Fruit fly (Drosophila melanogaster) whole organism, wandering third instar larva: ENCODE results near the gene TfIIA-L.

Experiments used
- Abd-B ChIP-seq: fragments of >200 bp; optimal IDR thresholded peaks from 2 replicates; lab custom pipeline; 2017; ENCODE audit warnings: missing biosample characterization, missing genetic modification characterization
- CG32264 ChIP-seq: fragments of 200-800 bp; sonication (Bioruptor generic); optimal IDR thresholded peaks from 2 replicates; lab custom pipeline; 2016; ENCODE audit warnings: missing biosample characterization, missing genetic modification characterization
- CG9705 ChIP-seq: fragments of 200-800 bp; sonication (Bioruptor generic); optimal IDR thresholded peaks from 2 replicates; lab custom pipeline; 2018; ENCODE audit warnings: missing biosample characterization, mild to moderate bottlenecking, missing genetic modification characterization
- Dif ChIP-seq: fragments of 200-275, 200-300 bp; sonication (Bioruptor generic); optimal IDR thresholded peaks from 2 replicates; lab custom pipeline; 2018; ENCODE audit warnings: missing biosample characterization, missing genetic modification characterization; ENCODE audit not compliant: partially characterized antibody
- GATAd ChIP-seq: sonication (Bioruptor generic); optimal IDR thresholded peaks from 2 replicates; lab custom pipeline; 2016; ENCODE audit warnings: missing biosample characterization, missing genetic modification characterization
- HLH106 ChIP-seq: fragments of 200-800 bp; optimal IDR thresholded peaks from 3 replicates; lab custom pipeline; 2019; ENCODE audit warnings: missing biosample characterization, mild to moderate bottlenecking, missing genetic modification characterization, moderate library complexity
- Hnf4 ChIP-seq: fragments of 200-800 bp; sonication (Bioruptor generic); optimal IDR thresholded peaks from 2 replicates; lab custom pipeline; 2016; ENCODE audit warnings: missing biosample characterization, mild to moderate bottlenecking, missing genetic modification characterization
- Hr78 ChIP-seq: fragments of >200 bp; optimal IDR thresholded peaks from 2 replicates; lab custom pipeline; 2017; ENCODE audit warnings: missing biosample characterization, missing genetic modification characterization
- Hr83 ChIP-seq: fragments of 200-300 bp; sonication (Bioruptor generic); optimal IDR thresholded peaks from 2 replicates; lab custom pipeline; 2016; ENCODE audit warnings: missing biosample characterization, mild to moderate bottlenecking, missing genetic modification characterization, moderate library complexity; ENCODE audit not compliant: poor library complexity, severe bottlenecking
- Jra ChIP-seq: sonication (Bioruptor generic); optimal IDR thresholded peaks from 2 replicates; lab custom pipeline; 2016; ENCODE audit warnings: missing biosample characterization, missing genetic modification characterization
- Mio ChIP-seq: sonication (Bioruptor generic); optimal IDR thresholded peaks from 2 replicates; lab custom pipeline; 2016; ENCODE audit warnings: missing biosample characterization, missing genetic modification characterization
- Myc ChIP-seq: fragments of >200 bp; optimal IDR thresholded peaks from 2 replicates; lab custom pipeline; 2017
- N ChIP-seq: fragments of >200 bp; optimal IDR thresholded peaks from 2 replicates; lab custom pipeline; 2018; ENCODE audit warnings: missing biosample characterization, missing external identifiers, missing genetic modification characterization
- OdsH ChIP-seq: fragments of 200-800 bp; sonication (Bioruptor generic); optimal IDR thresholded peaks from 2 replicates; lab custom pipeline; 2016; ENCODE audit warnings: missing biosample characterization, mild to moderate bottlenecking, missing genetic modification characterization
- Rel ChIP-seq, 2 experiments: fragments of 200-800 bp; sonication (Bioruptor generic) in 1 of 2; optimal IDR thresholded peaks; 2 replicates in 1 of 2; 3 replicates in 1 of 2; lab custom pipeline; 2016 to 2019; ENCODE audit warnings: mild to moderate bottlenecking in 2 of 2, missing biosample characterization in 2 of 2, missing genetic modification characterization in 2 of 2, moderate library complexity in 1 of 2
- Sp1 ChIP-seq: fragments of 200-800 bp; sonication (Bioruptor generic); optimal IDR thresholded peaks from 3 replicates; lab custom pipeline; 2019; ENCODE audit warnings: missing biosample characterization, mild to moderate bottlenecking, missing genetic modification characterization, moderate library complexity
- br ChIP-seq: fragments of 200-800 bp; sonication (Bioruptor generic); optimal IDR thresholded peaks from 2 replicates; lab custom pipeline; 2016; ENCODE audit warnings: missing biosample characterization, missing genetic modification characterization
- brk ChIP-seq: fragments of 200-800 bp; sonication (Bioruptor generic); optimal IDR thresholded peaks from 2 replicates; lab custom pipeline; 2016; ENCODE audit warnings: missing biosample characterization, mild to moderate bottlenecking, missing genetic modification characterization
- dmrt93B ChIP-seq: fragments of 200-800 bp; sonication (Bioruptor generic); optimal IDR thresholded peaks from 2 replicates; lab custom pipeline; 2018; ENCODE audit warnings: missing biosample characterization, mild to moderate bottlenecking, missing genetic modification characterization
- dsf ChIP-seq: sonication (Bioruptor generic); optimal IDR thresholded peaks from 2 replicates; lab custom pipeline; 2016; ENCODE audit warnings: missing biosample characterization, missing genetic modification characterization, borderline replicate concordance
- ey ChIP-seq: fragments of 200-800 bp; sonication (Bioruptor generic); optimal IDR thresholded peaks from 2 replicates; lab custom pipeline; 2016; ENCODE audit warnings: missing biosample characterization, missing genetic modification characterization
- foxo ChIP-seq, 2 experiments: fragments of 200-800 bp; sonication (Bioruptor generic); optimal IDR thresholded peaks; 2 replicates in 1 of 2; 3 replicates in 1 of 2; lab custom pipeline; 2016 to 2017; ENCODE audit warnings: missing biosample characterization in 2 of 2, missing genetic modification characterization in 2 of 2
- fru ChIP-seq: fragments of 200-800 bp; sonication (Bioruptor generic); optimal IDR thresholded peaks from 3 replicates; lab custom pipeline; 2016; ENCODE audit warnings: missing biosample characterization, mild to moderate bottlenecking, missing genetic modification characterization
- h ChIP-seq: fragments of 200-800 bp; sonication (Bioruptor generic); optimal IDR thresholded peaks from 3 replicates; lab custom pipeline; 2016; ENCODE audit warnings: missing biosample characterization, mild to moderate bottlenecking, missing genetic modification characterization
- jim ChIP-seq: fragments of 175-275, 200-325 bp; sonication (Bioruptor generic); optimal IDR thresholded peaks from 2 replicates; lab custom pipeline; 2016; ENCODE audit warnings: missing biosample characterization, mild to moderate bottlenecking, missing genetic modification characterization
- lola ChIP-seq: fragments of >200 bp; optimal IDR thresholded peaks from 2 replicates; lab custom pipeline; 2017; ENCODE audit warnings: missing biosample characterization, missing genetic modification characterization
- psq ChIP-seq: fragments of 200-800 bp; sonication (Bioruptor generic); optimal IDR thresholded peaks from 3 replicates; lab custom pipeline; 2017; ENCODE audit warnings: missing biosample characterization, mild to moderate bottlenecking, missing genetic modification characterization, moderate library complexity
- rgr ChIP-seq: fragments of 200-800 bp; sonication (Bioruptor generic); optimal IDR thresholded peaks from 3 replicates; lab custom pipeline; 2016; ENCODE audit warnings: missing biosample characterization, mild to moderate bottlenecking, missing genetic modification characterization
- sage ChIP-seq: fragments of 200-800 bp; sonication (Bioruptor generic); optimal IDR thresholded peaks from 2 replicates; lab custom pipeline; 2016; ENCODE audit warnings: missing biosample characterization, mild to moderate bottlenecking, missing genetic modification characterization
- sv ChIP-seq: fragments of 200-800 bp; sonication (Bioruptor generic); optimal IDR thresholded peaks from 3 replicates; lab custom pipeline; 2016; ENCODE audit warnings: missing biosample characterization, missing genetic modification characterization
- tai ChIP-seq: sonication (Bioruptor generic); optimal IDR thresholded peaks from 2 replicates; lab custom pipeline; 2016; ENCODE audit warnings: missing biosample characterization, missing genetic modification characterization
- usp ChIP-seq: fragments of >200 bp; optimal IDR thresholded peaks from 2 replicates; lab custom pipeline; 2017; ENCODE audit warnings: missing biosample characterization, missing genetic modification characterization
- woc ChIP-seq: sonication (Bioruptor generic); optimal IDR thresholded peaks from 2 replicates; lab custom pipeline; 2016; ENCODE audit warnings: missing biosample characterization, mild to moderate bottlenecking, missing genetic modification characterization

Gene TfIIA-L

DNA sequence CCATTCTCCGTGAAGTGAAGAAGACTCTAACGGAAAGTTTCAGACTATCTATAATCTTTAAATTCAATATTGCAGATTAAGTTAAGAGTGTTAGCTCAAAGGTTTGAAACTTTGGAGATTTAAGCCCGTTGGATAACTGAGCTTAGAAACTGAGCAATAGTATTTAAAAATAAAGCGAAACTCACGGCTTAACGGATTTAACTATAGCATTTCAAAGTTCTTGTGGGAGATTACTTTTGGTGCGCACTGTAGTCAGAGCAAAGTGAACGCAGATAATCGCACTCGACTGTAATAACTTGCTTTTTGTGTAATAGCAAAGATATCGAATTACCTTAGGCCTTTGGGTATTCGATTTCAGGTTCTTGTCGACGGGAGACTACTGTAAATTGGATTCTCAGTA is 31.4 kb downstream of the TfIIA-L start, which contains the start of gene mrt:
Gene mrt (minus strand): TSS at position 376 of the 400 bp plus-strand sequence.
- TF ChIP-seq br (peak; percentile 42), Sp1 (GFP tag; lab: Kevin White, UChicago) (peak; percentile 34), sv (GFP tag; lab: Kevin White, UChicago) (peak; percentile 39), Hr78 (GFP tag; lab: Kevin White, UChicago) (no peak), GATAd (GFP tag; lab: Kevin White, UChicago) (no peak), lola (GFP tag; lab: Kevin White, UChicago) (no peak), brk (GFP tag; lab: Kevin White, UChicago) (no peak), fru (GFP tag; lab: Kevin White, UChicago) (peak; percentile 73), HLH106 (tag; lab: Kevin White, UChicago) (peak; percentile 61), ey (peak; percentile 62), dmrt93B (peak; percentile 23), OdsH (GFP tag; lab: Kevin White, UChicago) (peak; percentile 47), foxo (GFP tag; optimal IDR thresholded peaks at IDR 0.05; lab: Kevin White, UChicago) (peak in 1 of 2 experiments; percentile 73), Hnf4 (peak; percentile 64), h (peak; percentile 57), psq (GFP tag; lab: Kevin White, UChicago) (peak; percentile 28), CG9705 (GFP tag; lab: Kevin White, UChicago) (peak; percentile 9), dsf (no peak), rgr (peak; percentile 58), Hr83 (GFP tag; lab: Kevin White, UChicago) (peak; percentile 1), woc (peak; percentile 89)

- TF ChIP-seq h, result no peak
Measured at dm6 chr3R:27283645-27284044, 32.7 kb downstream of the TfIIA-L start, which contains the start of gene CG3368. TSS of gene CG3368 (plus strand) at chr3R:27283780.

DNA sequence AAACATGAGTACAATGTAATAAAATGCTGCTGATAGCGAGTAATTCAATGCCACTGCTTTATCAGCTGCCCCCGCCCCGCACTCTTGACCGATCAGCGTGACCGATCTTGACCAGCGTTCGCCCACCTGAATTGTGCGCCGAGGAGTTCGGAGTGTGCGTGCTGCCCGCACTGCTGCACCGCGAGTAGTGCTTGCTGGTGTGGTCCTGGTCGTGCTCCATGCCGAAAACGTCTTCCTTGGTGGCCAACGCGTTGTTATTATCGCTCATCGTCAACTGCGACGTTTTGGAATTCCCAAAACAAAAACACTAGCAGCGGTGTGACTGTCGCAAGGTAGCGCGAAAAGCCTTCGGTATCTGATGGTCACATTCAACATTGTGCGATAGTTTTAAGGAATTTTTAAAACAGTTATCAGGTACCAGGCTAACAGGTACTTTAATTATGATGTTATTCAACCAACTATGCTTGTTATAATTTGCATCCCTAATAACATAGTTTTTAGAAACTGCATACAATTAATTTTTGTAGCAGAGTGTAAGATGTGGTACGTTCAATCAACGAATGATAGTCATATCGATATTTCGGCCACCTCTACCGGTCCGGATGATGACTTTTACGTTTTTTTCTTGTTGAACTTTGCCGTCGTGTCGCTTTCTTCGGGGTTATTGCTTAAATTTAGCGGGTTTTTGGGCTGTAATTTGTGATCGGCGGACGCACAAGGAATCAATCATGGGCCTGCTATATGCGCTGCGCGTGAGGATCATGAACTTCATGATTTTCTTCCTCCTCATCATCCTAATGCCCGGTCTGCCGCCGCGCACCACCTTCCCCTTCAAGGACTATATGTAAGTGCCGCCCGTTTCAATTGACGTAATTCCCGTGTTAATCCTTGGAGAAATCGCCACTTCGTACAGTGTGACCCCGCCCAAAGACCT is 37.6 kb downstream of the TfIIA-L start, which contains the start of the genes bigmax and Hmu:
Gene bigmax (minus strand): TSS at position 325 of the 934 bp plus-strand sequence.
Gene Hmu (plus strand): TSS at position 568 of the 934 bp plus-strand sequence.
- TF ChIP-seq psq (GFP tag; lab: Kevin White, UChicago), result peak; percentile 63
- TF ChIP-seq Mio (GFP tag; lab: Kevin White, UChicago), result no peak
- TF ChIP-seq Jra (GFP tag; lab: Kevin White, UChicago), result peak; percentile 93
- TF ChIP-seq foxo (GFP tag; optimal IDR thresholded peaks at IDR 0.05; lab: Kevin White, UChicago), result peak; percentile 5 to 89
- peak; percentile 70 for TF ChIP-seq OdsH (GFP tag; lab: Kevin White, UChicago)
- peak; percentile 75 for TF ChIP-seq GATAd (GFP tag; lab: Kevin White, UChicago)
- TF ChIP-seq Myc (lab: Kevin White, UChicago), result no peak
- no peak for TF ChIP-seq N (GFP tag; lab: Kevin White, UChicago)
- TF ChIP-seq usp (GFP tag; lab: Kevin White, UChicago), result no peak
- TF ChIP-seq h, result peak; percentile 85
- no peak for TF ChIP-seq Rel (GFP tag; optimal IDR thresholded peaks at IDR 0.05; lab: Kevin White, UChicago)
- TF ChIP-seq Rel (tag; optimal IDR thresholded peaks at IDR 0.05; lab: Kevin White, UChicago), result peak; percentile 100
- peak; percentile 82 for TF ChIP-seq sv (GFP tag; lab: Kevin White, UChicago)
- peak; percentile 87 for TF ChIP-seq ey
- TF ChIP-seq Dif (GFP tag; lab: Kevin White, UChicago), result peak; percentile 48
- peak; percentile 75 for TF ChIP-seq br
- no peak for TF ChIP-seq Abd-B
- peak; percentile 92 for TF ChIP-seq woc
- peak; percentile 93 for TF ChIP-seq Hnf4
- no peak for TF ChIP-seq tai (GFP tag; lab: Kevin White, UChicago)
- TF ChIP-seq sage, result no peak
- peak; percentile 47 for TF ChIP-seq dmrt93B
- TF ChIP-seq CG32264 (GFP tag; lab: Kevin White, UChicago), result peak; percentile 71
- TF ChIP-seq rgr, result peak; percentile 87
- TF ChIP-seq Hr83 (GFP tag; lab: Kevin White, UChicago), result peak; percentile 74
- TF ChIP-seq jim (GFP tag; lab: Kevin White, UChicago), result no peak
- peak; percentile 75 for TF ChIP-seq Sp1 (GFP tag; lab: Kevin White, UChicago)
- peak; percentile 83 for TF ChIP-seq fru (GFP tag; lab: Kevin White, UChicago)
- TF ChIP-seq dsf, result peak; percentile 82
- TF ChIP-seq HLH106 (tag; lab: Kevin White, UChicago), result peak; percentile 80
- peak; percentile 68 for TF ChIP-seq CG9705 (GFP tag; lab: Kevin White, UChicago)
